Fruit fly (Drosophila melanogaster) whole organism, wandering third instar larva: Measurements from ENCODE around the gene Nup153.
A peak's percentile ranks its signal among the peaks of the same experiment; 100 is the strongest.

Source experiments
- Abd-B ChIP-seq: fragments of >200 bp; optimal IDR thresholded peaks from 2 replicates; lab custom pipeline; 2017; ENCODE audit warnings: missing biosample characterization, missing genetic modification characterization
- CG32264 ChIP-seq: fragments of 200-800 bp; sonication (Bioruptor generic); optimal IDR thresholded peaks from 2 replicates; lab custom pipeline; 2016; ENCODE audit warnings: missing biosample characterization, missing genetic modification characterization
- CrebA ChIP-seq: fragments of 200-800 bp; sonication (Bioruptor generic); optimal IDR thresholded peaks from 2 replicates; lab custom pipeline; 2016; ENCODE audit warnings: missing biosample characterization, mild to moderate bottlenecking, missing genetic modification characterization, borderline replicate concordance
- Dfd ChIP-seq: fragments of >200 bp; optimal IDR thresholded peaks from 2 replicates; lab custom pipeline; 2017; ENCODE audit warnings: missing biosample characterization, missing genetic modification characterization
- Dif ChIP-seq: fragments of 200-275, 200-300 bp; sonication (Bioruptor generic); optimal IDR thresholded peaks from 2 replicates; lab custom pipeline; 2018; ENCODE audit warnings: missing biosample characterization, missing genetic modification characterization; ENCODE audit not compliant: partially characterized antibody
- GATAd ChIP-seq: sonication (Bioruptor generic); optimal IDR thresholded peaks from 2 replicates; lab custom pipeline; 2016; ENCODE audit warnings: missing biosample characterization, missing genetic modification characterization
- HLH106 ChIP-seq: fragments of 200-800 bp; optimal IDR thresholded peaks from 3 replicates; lab custom pipeline; 2019; ENCODE audit warnings: missing biosample characterization, mild to moderate bottlenecking, missing genetic modification characterization, moderate library complexity
- Hnf4 ChIP-seq: fragments of 200-800 bp; sonication (Bioruptor generic); optimal IDR thresholded peaks from 2 replicates; lab custom pipeline; 2016; ENCODE audit warnings: missing biosample characterization, mild to moderate bottlenecking, missing genetic modification characterization
- Hr78 ChIP-seq: fragments of >200 bp; optimal IDR thresholded peaks from 2 replicates; lab custom pipeline; 2017; ENCODE audit warnings: missing biosample characterization, missing genetic modification characterization
- Hr83 ChIP-seq: fragments of 200-300 bp; sonication (Bioruptor generic); optimal IDR thresholded peaks from 2 replicates; lab custom pipeline; 2016; ENCODE audit warnings: missing biosample characterization, mild to moderate bottlenecking, missing genetic modification characterization, moderate library complexity; ENCODE audit not compliant: poor library complexity, severe bottlenecking
- Jra ChIP-seq: sonication (Bioruptor generic); optimal IDR thresholded peaks from 2 replicates; lab custom pipeline; 2016; ENCODE audit warnings: missing biosample characterization, missing genetic modification characterization
- Myc ChIP-seq: fragments of >200 bp; optimal IDR thresholded peaks from 2 replicates; lab custom pipeline; 2017
- OdsH ChIP-seq: fragments of 200-800 bp; sonication (Bioruptor generic); optimal IDR thresholded peaks from 2 replicates; lab custom pipeline; 2016; ENCODE audit warnings: missing biosample characterization, mild to moderate bottlenecking, missing genetic modification characterization
- Rel ChIP-seq, 2 experiments: fragments of 200-800 bp; sonication (Bioruptor generic) in 1 of 2; optimal IDR thresholded peaks; 2 replicates in 1 of 2; 3 replicates in 1 of 2; lab custom pipeline; 2016 to 2019; ENCODE audit warnings: mild to moderate bottlenecking in 2 of 2, missing biosample characterization in 2 of 2, missing genetic modification characterization in 2 of 2, moderate library complexity in 1 of 2
- Sp1 ChIP-seq: fragments of 200-800 bp; sonication (Bioruptor generic); optimal IDR thresholded peaks from 3 replicates; lab custom pipeline; 2019; ENCODE audit warnings: missing biosample characterization, mild to moderate bottlenecking, missing genetic modification characterization, moderate library complexity
- Vsx2 ChIP-seq: fragments of 200-300, 225-300 bp; sonication (Bioruptor generic); optimal IDR thresholded peaks from 2 replicates; lab custom pipeline; 2018; ENCODE audit warnings: missing biosample characterization, missing genetic modification characterization; ENCODE audit not compliant: partially characterized antibody
- br ChIP-seq: fragments of 200-800 bp; sonication (Bioruptor generic); optimal IDR thresholded peaks from 2 replicates; lab custom pipeline; 2016; ENCODE audit warnings: missing biosample characterization, missing genetic modification characterization
- brk ChIP-seq: fragments of 200-800 bp; sonication (Bioruptor generic); optimal IDR thresholded peaks from 2 replicates; lab custom pipeline; 2016; ENCODE audit warnings: missing biosample characterization, mild to moderate bottlenecking, missing genetic modification characterization
- dl ChIP-seq, 2 experiments: fragments of 175-275, 200-275 bp in 1 of 2; fragments of 200-275 bp in 1 of 2; sonication (Bioruptor generic); optimal IDR thresholded peaks; lab custom pipeline; 2018; ENCODE audit warnings: mild to moderate bottlenecking in 2 of 2, missing biosample characterization in 2 of 2, missing genetic modification characterization in 2 of 2, moderate library complexity in 2 of 2; ENCODE audit not compliant: partially characterized antibody in 2 of 2, insufficient read depth in 1 of 2
- dmrt93B ChIP-seq: fragments of 200-800 bp; sonication (Bioruptor generic); optimal IDR thresholded peaks from 2 replicates; lab custom pipeline; 2018; ENCODE audit warnings: missing biosample characterization, mild to moderate bottlenecking, missing genetic modification characterization
- dsf ChIP-seq: sonication (Bioruptor generic); optimal IDR thresholded peaks from 2 replicates; lab custom pipeline; 2016; ENCODE audit warnings: missing biosample characterization, missing genetic modification characterization, borderline replicate concordance
- ey ChIP-seq: fragments of 200-800 bp; sonication (Bioruptor generic); optimal IDR thresholded peaks from 2 replicates; lab custom pipeline; 2016; ENCODE audit warnings: missing biosample characterization, missing genetic modification characterization
- foxo ChIP-seq, 2 experiments: fragments of 200-800 bp; sonication (Bioruptor generic); optimal IDR thresholded peaks; 2 replicates in 1 of 2; 3 replicates in 1 of 2; lab custom pipeline; 2016 to 2017; ENCODE audit warnings: missing biosample characterization in 2 of 2, missing genetic modification characterization in 2 of 2
- fru ChIP-seq: fragments of 200-800 bp; sonication (Bioruptor generic); optimal IDR thresholded peaks from 3 replicates; lab custom pipeline; 2016; ENCODE audit warnings: missing biosample characterization, mild to moderate bottlenecking, missing genetic modification characterization
- h ChIP-seq: fragments of 200-800 bp; sonication (Bioruptor generic); optimal IDR thresholded peaks from 3 replicates; lab custom pipeline; 2016; ENCODE audit warnings: missing biosample characterization, mild to moderate bottlenecking, missing genetic modification characterization
- lola ChIP-seq: fragments of >200 bp; optimal IDR thresholded peaks from 2 replicates; lab custom pipeline; 2017; ENCODE audit warnings: missing biosample characterization, missing genetic modification characterization
- pan ChIP-seq: fragments of >200 bp; optimal IDR thresholded peaks from 2 replicates; lab custom pipeline; 2017
- psq ChIP-seq: fragments of 200-800 bp; sonication (Bioruptor generic); optimal IDR thresholded peaks from 3 replicates; lab custom pipeline; 2017; ENCODE audit warnings: missing biosample characterization, mild to moderate bottlenecking, missing genetic modification characterization, moderate library complexity
- rgr ChIP-seq: fragments of 200-800 bp; sonication (Bioruptor generic); optimal IDR thresholded peaks from 3 replicates; lab custom pipeline; 2016; ENCODE audit warnings: missing biosample characterization, mild to moderate bottlenecking, missing genetic modification characterization
- sage ChIP-seq: fragments of 200-800 bp; sonication (Bioruptor generic); optimal IDR thresholded peaks from 2 replicates; lab custom pipeline; 2016; ENCODE audit warnings: missing biosample characterization, mild to moderate bottlenecking, missing genetic modification characterization
- sv ChIP-seq: fragments of 200-800 bp; sonication (Bioruptor generic); optimal IDR thresholded peaks from 3 replicates; lab custom pipeline; 2016; ENCODE audit warnings: missing biosample characterization, missing genetic modification characterization
- tai ChIP-seq: sonication (Bioruptor generic); optimal IDR thresholded peaks from 2 replicates; lab custom pipeline; 2016; ENCODE audit warnings: missing biosample characterization, missing genetic modification characterization
- usp ChIP-seq: fragments of >200 bp; optimal IDR thresholded peaks from 2 replicates; lab custom pipeline; 2017; ENCODE audit warnings: missing biosample characterization, missing genetic modification characterization
- woc ChIP-seq: sonication (Bioruptor generic); optimal IDR thresholded peaks from 2 replicates; lab custom pipeline; 2016; ENCODE audit warnings: missing biosample characterization, mild to moderate bottlenecking, missing genetic modification characterization

The Nup153 gene

DNA sequence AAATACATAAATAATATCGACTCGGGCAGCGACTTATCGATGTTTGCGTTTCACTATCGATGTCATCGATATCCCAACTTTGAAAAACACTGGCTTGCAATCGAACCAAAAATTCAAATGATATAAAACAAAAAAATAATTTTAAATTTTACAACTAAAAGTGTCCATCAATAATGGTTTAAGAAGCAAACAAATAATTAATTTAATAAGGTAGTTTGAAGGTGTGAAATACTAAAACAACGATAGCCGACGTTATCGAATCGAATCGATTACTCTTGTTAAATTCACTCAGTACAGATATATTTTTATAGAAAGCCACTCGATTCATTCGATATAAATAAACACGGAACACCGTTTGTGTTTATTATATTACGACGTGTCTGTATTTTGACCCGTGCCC is 5.6 kb upstream of the Nup153 start, which contains the start of the genes SMC3 and Ubc7:
SMC3 (minus strand) TSS at position 22 of the 400 bp plus-strand sequence.
Ubc7 (plus strand) TSS at position 260 of the 400 bp plus-strand sequence.
- TF ChIP-seq Sp1 (no peak), fru (no peak), CG32264 (GFP tag; lab: Kevin White, UChicago) (no peak), woc (GFP tag; lab: Kevin White, UChicago) (no peak), Vsx2 (no peak), Hr78 (GFP tag; lab: Kevin White, UChicago) (no peak), psq (GFP tag; lab: Kevin White, UChicago) (no peak), lola (no peak), br (GFP tag; lab: Kevin White, UChicago) (no peak), h (GFP tag; lab: Kevin White, UChicago) (no peak)

DNA sequence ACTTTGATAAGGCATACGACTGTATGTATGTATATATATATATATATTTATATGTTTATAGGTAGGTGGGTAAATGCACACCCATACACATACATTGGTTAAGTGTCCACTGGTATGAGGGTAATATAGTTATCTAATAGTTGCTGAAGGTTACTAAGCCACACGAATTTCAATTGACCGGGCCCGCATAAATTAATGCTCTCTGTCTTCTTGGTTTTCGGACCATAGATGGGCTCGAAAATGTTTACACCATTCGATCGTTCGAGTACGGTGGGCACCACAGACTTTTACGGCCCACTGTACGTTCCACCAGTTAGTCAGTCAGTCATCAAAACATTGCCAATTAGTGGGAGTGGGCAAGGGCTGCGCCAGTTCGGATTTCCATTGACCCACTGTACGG is 3.6 kb upstream of the Nup153 start:
- TF ChIP-seq usp (GFP tag; lab: Kevin White, UChicago) (no peak), Dfd (GFP tag; lab: Kevin White, UChicago) (no peak), brk (no peak), OdsH (GFP tag; lab: Kevin White, UChicago) (no peak), sv (no peak), dsf (GFP tag; lab: Kevin White, UChicago) (no peak), tai (no peak), Abd-B (GFP tag; lab: Kevin White, UChicago) (no peak), HLH106 (tag; lab: Kevin White, UChicago) (no peak), GATAd (GFP tag; lab: Kevin White, UChicago) (no peak), Hr78 (GFP tag; lab: Kevin White, UChicago) (no peak), Dif (GFP tag; lab: Kevin White, UChicago) (no peak), Sp1 (no peak), Hnf4 (GFP tag; lab: Kevin White, UChicago) (no peak), foxo (GFP tag; optimal IDR thresholded peaks at IDR 0.05; lab: Kevin White, UChicago) (no peak)

DNA sequence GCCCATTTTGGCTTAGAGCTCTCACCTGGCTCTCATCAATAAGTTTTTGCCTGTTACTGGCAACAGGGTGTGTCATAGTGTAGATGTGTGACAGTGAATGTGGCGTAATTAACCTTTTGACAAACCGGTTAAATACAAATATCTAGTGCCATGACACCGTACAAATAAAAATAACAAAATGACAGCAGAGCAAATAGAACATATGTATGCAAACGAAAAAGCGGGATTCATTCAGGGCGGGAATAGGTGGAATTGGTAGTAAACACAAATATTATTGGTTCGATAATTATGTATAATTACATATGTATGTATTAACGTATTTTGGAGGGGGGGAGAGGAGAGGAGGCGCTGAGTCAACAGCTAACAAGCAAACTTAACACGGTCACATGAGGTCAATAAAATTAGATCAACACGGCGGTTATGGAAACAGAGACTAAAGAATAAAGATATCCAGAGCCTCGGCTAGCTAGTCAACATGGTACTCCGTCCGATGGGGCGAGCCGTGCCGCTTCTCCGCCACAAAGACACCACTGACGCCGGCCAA is 2.7 kb upstream of the Nup153 start:
- TF ChIP-seq Dif (GFP tag; lab: Kevin White, UChicago): no peak
- no peak for TF ChIP-seq lola
- no peak for TF ChIP-seq Jra (GFP tag; lab: Kevin White, UChicago)
- no peak for TF ChIP-seq tai
- TF ChIP-seq CrebA: no peak
- TF ChIP-seq woc (GFP tag; lab: Kevin White, UChicago): no peak
- no peak for TF ChIP-seq fru
- TF ChIP-seq pan: no peak

DNA sequence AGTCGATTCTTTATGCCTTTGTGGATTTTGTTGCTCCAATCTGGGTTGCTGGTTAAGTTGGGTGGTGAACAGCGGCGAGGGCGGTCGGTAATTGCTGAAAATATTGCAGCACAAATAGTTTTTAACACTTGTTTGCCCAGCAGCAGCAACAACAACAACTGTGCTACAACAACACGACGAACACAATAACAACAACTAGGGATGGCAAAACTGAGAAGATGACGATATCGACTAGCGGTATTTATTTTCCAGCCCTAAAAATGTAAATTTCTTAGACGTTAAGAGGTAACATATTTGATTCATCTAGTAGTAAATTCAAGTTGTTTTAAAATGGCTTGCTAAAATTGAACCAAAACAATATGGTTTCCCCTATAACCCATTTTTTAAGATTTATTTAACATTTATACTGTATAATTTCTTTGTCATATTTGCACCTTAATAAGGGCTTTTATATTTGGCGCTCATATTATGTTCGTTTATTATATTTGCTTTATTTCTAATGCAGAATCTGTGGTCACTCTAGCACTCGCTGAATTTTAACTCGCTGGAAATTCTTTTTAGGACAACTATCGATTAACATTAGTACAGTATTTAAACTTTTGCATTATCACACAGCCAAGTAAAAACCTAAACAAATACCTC is 584 bp upstream of the Nup153 start:
- TF ChIP-seq Jra (GFP tag; lab: Kevin White, UChicago): peak; percentile 41
- no peak for TF ChIP-seq tai
- TF ChIP-seq sage (GFP tag; lab: Kevin White, UChicago): no peak
- no peak for TF ChIP-seq dmrt93B (GFP tag; lab: Kevin White, UChicago)
- TF ChIP-seq dsf (GFP tag; lab: Kevin White, UChicago): no peak
- TF ChIP-seq OdsH (GFP tag; lab: Kevin White, UChicago): peak; percentile 17
- peak in 1 of 2 experiments; percentile 13 for TF ChIP-seq foxo (GFP tag; optimal IDR thresholded peaks at IDR 0.05; lab: Kevin White, UChicago)
- TF ChIP-seq ey (GFP tag; lab: Kevin White, UChicago): peak; percentile 18
- TF ChIP-seq, all 38 proteins: peak for 4

DNA sequence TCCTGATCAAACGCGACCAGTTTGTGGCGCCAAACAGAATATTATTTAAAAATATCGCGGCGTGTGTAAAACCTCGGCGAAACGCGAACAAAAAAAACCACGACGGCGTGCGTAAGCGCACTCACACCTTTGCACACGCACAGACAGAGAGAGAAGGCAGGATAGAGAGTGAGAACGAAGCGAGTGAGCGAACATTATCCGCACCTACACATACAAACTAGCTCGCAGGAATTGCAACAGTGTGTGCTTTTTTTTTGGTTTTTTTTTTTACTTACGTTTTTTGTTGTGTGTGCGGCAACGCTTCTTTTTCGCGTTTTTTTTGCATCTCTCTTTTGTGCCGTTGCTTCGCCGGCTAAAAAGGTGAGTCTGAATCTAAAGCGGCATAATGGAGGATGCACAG is 729 bp downstream of the Nup153 start:
- TF ChIP-seq Vsx2: no peak
- peak; percentile 58 for TF ChIP-seq Dif (GFP tag; lab: Kevin White, UChicago)
- no peak for TF ChIP-seq sv
- TF ChIP-seq GATAd (GFP tag; lab: Kevin White, UChicago): no peak
- TF ChIP-seq Sp1: peak; percentile 91
- TF ChIP-seq h (GFP tag; lab: Kevin White, UChicago): peak; percentile 30
- TF ChIP-seq dmrt93B (GFP tag; lab: Kevin White, UChicago): no peak
- TF ChIP-seq br (GFP tag; lab: Kevin White, UChicago): no peak
- TF ChIP-seq Rel (GFP tag; optimal IDR thresholded peaks at IDR 0.05; lab: Kevin White, UChicago): peak; percentile 98
- TF ChIP-seq Rel (tag; optimal IDR thresholded peaks at IDR 0.05; lab: Kevin White, UChicago): peak; percentile 56
- TF ChIP-seq pan: no peak
- TF ChIP-seq Myc (lab: Kevin White, UChicago): no peak
- TF ChIP-seq psq (GFP tag; lab: Kevin White, UChicago): peak; percentile 87
- no peak for TF ChIP-seq brk
- TF ChIP-seq foxo (GFP tag; optimal IDR thresholded peaks at IDR 0.05; lab: Kevin White, UChicago): peak in 1 of 2 experiments; percentile 85
- no peak for TF ChIP-seq Abd-B (GFP tag; lab: Kevin White, UChicago)
- TF ChIP-seq Hnf4 (GFP tag; lab: Kevin White, UChicago): no peak
- TF ChIP-seq dsf (GFP tag; lab: Kevin White, UChicago): no peak
- no peak for TF ChIP-seq usp (GFP tag; lab: Kevin White, UChicago)
- TF ChIP-seq CG32264 (GFP tag; lab: Kevin White, UChicago): peak; percentile 74
- no peak for TF ChIP-seq CrebA
- TF ChIP-seq Jra (GFP tag; lab: Kevin White, UChicago): peak; percentile 2
- TF ChIP-seq Hr83 (GFP tag; lab: Kevin White, UChicago): peak; percentile 71
- peak; percentile 16 for TF ChIP-seq fru
- no peak for TF ChIP-seq OdsH (GFP tag; lab: Kevin White, UChicago)
- TF ChIP-seq Hr78 (GFP tag; lab: Kevin White, UChicago): no peak
- no peak for TF ChIP-seq Dfd (GFP tag; lab: Kevin White, UChicago)
- TF ChIP-seq dl (GFP tag; optimal IDR thresholded peaks at IDR 0.05; lab: Kevin White, UChicago; ENCODE audit: insufficient read depth in 1 of 2, partially characterized antibody in 2 of 2): peak in 1 of 2 experiments; percentile 58
- TF ChIP-seq sage (GFP tag; lab: Kevin White, UChicago): peak; percentile 10
- TF ChIP-seq lola: no peak
- TF ChIP-seq ey (GFP tag; lab: Kevin White, UChicago): no peak
- TF ChIP-seq rgr: no peak
